Fruit fly (Drosophila melanogaster) whole organism, embryonic: ENCODE results near the gene CG9672.

Experiments used
- ATbp ChIP-seq: fragments of 200-800 bp; sonication (Bioruptor generic); optimal IDR thresholded peaks from 2 replicates; lab custom pipeline; 2017; ENCODE audit warnings: missing biosample characterization, mild to moderate bottlenecking, missing genetic modification characterization, missing genetic modification reagents
- Abd-B ChIP-seq: fragments of 200-800 bp; sonication (Bioruptor generic); optimal IDR thresholded peaks from 2 replicates; lab custom pipeline; 2018; ENCODE audit warnings: missing biosample characterization, mild to moderate bottlenecking, missing genetic modification characterization, moderate library complexity
- Atf3 ChIP-seq: fragments of 200-800 bp; sonication (Bioruptor generic); optimal IDR thresholded peaks from 3 replicates; lab custom pipeline; 2016; ENCODE audit warnings: missing biosample characterization, missing genetic modification characterization
- CG10147 ChIP-seq: fragments of 200-800 bp; sonication (Bioruptor generic); optimal IDR thresholded peaks from 2 replicates; lab custom pipeline; 2019; ENCODE audit warnings: missing biosample characterization, mild to moderate bottlenecking, missing genetic modification characterization, moderate library complexity
- CG10267 ChIP-seq: fragments of 200-800 bp; sonication (Bioruptor generic); optimal IDR thresholded peaks from 2 replicates; lab custom pipeline; 2018; ENCODE audit warnings: missing biosample characterization, mild to moderate bottlenecking, missing genetic modification characterization, moderate library complexity
- CG10462 ChIP-seq: fragments of 200-800 bp; sonication (Bioruptor generic); optimal IDR thresholded peaks from 2 replicates; lab custom pipeline; 2016; ENCODE audit warnings: missing biosample characterization, missing genetic modification characterization
- CG12659 ChIP-seq: fragments of 200-800 bp; sonication (Bioruptor generic); optimal IDR thresholded peaks from 3 replicates; lab custom pipeline; 2017; ENCODE audit warnings: mild to moderate bottlenecking, missing biosample characterization, missing genetic modification reagents, missing genetic modification characterization
- CG13775 ChIP-seq: fragments of 200-800 bp; sonication (Bioruptor generic); optimal IDR thresholded peaks from 3 replicates; lab custom pipeline; 2017; ENCODE audit warnings: missing biosample characterization, mild to moderate bottlenecking, missing genetic modification characterization
- CG14050 ChIP-seq: fragments of 200-800 bp; sonication (Bioruptor generic); IDR thresholded peaks from 3 replicates; pipeline ENCODE4 v1.3.6; 2022; ENCODE audit warnings: missing biosample characterization, missing genetic modification characterization
- CG17186 ChIP-seq: fragments of 200-800 bp; sonication (Bioruptor generic); optimal IDR thresholded peaks from 3 replicates; lab custom pipeline; 2017; ENCODE audit warnings: missing biosample characterization, missing genetic modification reagents, missing genetic modification characterization
- CG17612 ChIP-seq: fragments of 200-800 bp; sonication (Bioruptor generic); IDR thresholded peaks from 2 replicates; pipeline ENCODE4 v1.3.6; 2022; ENCODE audit warnings: missing biosample characterization, missing genetic modification characterization
- CG2199 ChIP-seq: fragments of 200-800 bp; sonication (Bioruptor generic); IDR thresholded peaks from 3 replicates; pipeline ENCODE4 v1.3.6; 2022; ENCODE audit warnings: missing biosample characterization, missing genetic modification characterization
- CG30431 ChIP-seq: fragments of 200-800 bp; sonication (Bioruptor generic); optimal IDR thresholded peaks from 2 replicates; lab custom pipeline; 2017; ENCODE audit warnings: missing biosample characterization, missing genetic modification characterization
- CG34422 ChIP-seq: fragments of 200-800 bp; sonication (Bioruptor generic); IDR thresholded peaks from 3 replicates; pipeline ENCODE4 v1.3.6; 2022; ENCODE audit warnings: missing biosample characterization, missing genetic modification characterization
- CG3838 ChIP-seq: fragments of 200-800 bp; sonication (Bioruptor generic); optimal IDR thresholded peaks from 3 replicates; lab custom pipeline; 2016; ENCODE audit warnings: missing biosample characterization, missing genetic modification characterization
- CG7786 ChIP-seq: fragments of 200-800 bp; sonication (Bioruptor generic); optimal IDR thresholded peaks from 2 replicates; lab custom pipeline; 2016; ENCODE audit warnings: missing biosample characterization, missing genetic modification characterization
- CG8924 ChIP-seq: fragments of 200-800 bp; optimal IDR thresholded peaks from 3 replicates; lab custom pipeline; 2019; ENCODE audit warnings: missing biosample characterization, mild to moderate bottlenecking, missing genetic modification characterization, moderate library complexity
- CG9215 ChIP-seq: fragments of 200-800 bp; sonication (Bioruptor generic); IDR thresholded peaks from 2 replicates; pipeline ENCODE4 v1.3.6; 2022; ENCODE audit warnings: missing biosample characterization, missing genetic modification characterization
- CG9727 ChIP-seq: fragments of 200-800 bp; sonication (Bioruptor generic); optimal IDR thresholded peaks from 3 replicates; lab custom pipeline; 2017; ENCODE audit warnings: missing biosample characterization, mild to moderate bottlenecking, missing genetic modification characterization
- CG9817 ChIP-seq: fragments of 200-800 bp; sonication (Bioruptor generic); optimal IDR thresholded peaks from 2 replicates; lab custom pipeline; 2018; ENCODE audit warnings: missing biosample characterization, mild to moderate bottlenecking, missing genetic modification characterization, moderate library complexity
- Dp ChIP-seq: fragments of 200-800 bp; sonication (Bioruptor generic); optimal IDR thresholded peaks from 2 replicates; lab custom pipeline; 2018; ENCODE audit warnings: missing biosample characterization, mild to moderate bottlenecking, missing genetic modification characterization, moderate library complexity
- Ets65A ChIP-seq: fragments of 200-800 bp; sonication (Bioruptor generic); peaks from one replicate; lab custom pipeline; 2016; ENCODE audit warnings: missing biosample characterization, missing genetic modification characterization
- HLH54F ChIP-seq: fragments of 200-800 bp; sonication (Bioruptor generic); optimal IDR thresholded peaks from 3 replicates; lab custom pipeline; 2016; ENCODE audit warnings: missing biosample characterization, missing genetic modification characterization
- Hr3 ChIP-seq: fragments of 200-800 bp; sonication (Bioruptor generic); optimal IDR thresholded peaks from 3 replicates; lab custom pipeline; 2016; ENCODE audit warnings: missing biosample characterization, missing genetic modification characterization
- Myb ChIP-seq: fragments of 200-800 bp; sonication (Bioruptor generic); optimal IDR thresholded peaks from 2 replicates; lab custom pipeline; 2016; ENCODE audit warnings: missing biosample characterization, missing genetic modification characterization
- Nf-YB ChIP-seq: fragments of 200-800 bp; sonication (Bioruptor generic); optimal IDR thresholded peaks from 3 replicates; lab custom pipeline; 2019; ENCODE audit warnings: missing biosample characterization, mild to moderate bottlenecking, missing genetic modification characterization, moderate library complexity
- Nf-YC ChIP-seq: fragments of 200-800 bp; optimal IDR thresholded peaks from 3 replicates; lab custom pipeline; 2019; ENCODE audit warnings: missing biosample characterization, mild to moderate bottlenecking, missing genetic modification characterization, moderate library complexity
- Opbp ChIP-seq: fragments of 200-800 bp; sonication (Bioruptor generic); IDR thresholded peaks from 3 replicates; pipeline ENCODE4 v1.3.6; 2022; ENCODE audit warnings: missing biosample characterization, missing genetic modification characterization; ENCODE audit not compliant: partially characterized antibody
- Optix ChIP-seq: fragments of 200-800 bp; sonication (Bioruptor generic); IDR thresholded peaks from 3 replicates; pipeline ENCODE4 v1.3.6; 2022; ENCODE audit warnings: missing biosample characterization, missing genetic modification characterization
- Sin3A ChIP-seq: fragments of >200 bp; optimal IDR thresholded peaks from 2 replicates; lab custom pipeline; 2018
- Sry-δ ChIP-seq: fragments of 200-800 bp; sonication (Bioruptor generic); optimal IDR thresholded peaks from 2 replicates; lab custom pipeline; 2016; ENCODE audit warnings: missing biosample characterization, missing genetic modification characterization
- Ssrp ChIP-seq: fragments of 200-800 bp; sonication (Bioruptor generic); optimal IDR thresholded peaks from 2 replicates; lab custom pipeline; 2018; ENCODE audit warnings: missing biosample characterization, mild to moderate bottlenecking, missing genetic modification characterization, moderate library complexity
- Tbp ChIP-seq: fragments of >200 bp; optimal IDR thresholded peaks from 2 replicates; lab custom pipeline; 2018; ENCODE audit warnings: missing biosample characterization, missing genetic modification characterization
- Xbp1 ChIP-seq: fragments of 200-800 bp; sonication (Bioruptor generic); optimal IDR thresholded peaks from 3 replicates; lab custom pipeline; 2016; ENCODE audit warnings: missing biosample characterization, mild to moderate bottlenecking, missing genetic modification characterization
- bcd ChIP-seq: fragments of 200-800 bp; sonication (Bioruptor generic); optimal IDR thresholded peaks from 2 replicates; lab custom pipeline; 2017; ENCODE audit warnings: missing biosample characterization, mild to moderate bottlenecking, missing genetic modification characterization
- chm ChIP-seq: fragments of 200-800 bp; sonication (Bioruptor generic); IDR thresholded peaks from 2 replicates; pipeline ENCODE4 v1.3.6; 2022; ENCODE audit warnings: missing biosample characterization, missing genetic modification characterization
- gsb-n ChIP-seq: fragments of 200-800 bp; sonication (Bioruptor generic); optimal IDR thresholded peaks from 3 replicates; lab custom pipeline; 2018; ENCODE audit warnings: missing biosample characterization, mild to moderate bottlenecking, missing genetic modification characterization
- ham ChIP-seq: fragments of 200-800 bp; sonication (Bioruptor generic); IDR thresholded peaks from 2 replicates; pipeline ENCODE4 v1.3.6; 2022; ENCODE audit warnings: missing biosample characterization, missing genetic modification characterization
- ind ChIP-seq: fragments of 200-800 bp; sonication (Bioruptor generic); optimal IDR thresholded peaks from 3 replicates; lab custom pipeline; 2016; ENCODE audit warnings: missing biosample characterization, missing genetic modification characterization
- lmd ChIP-seq: fragments of 200-800 bp; sonication (Bioruptor generic); IDR thresholded peaks from 2 replicates; pipeline ENCODE4 v1.3.6; 2022; ENCODE audit warnings: missing biosample characterization, missing genetic modification characterization
- lov ChIP-seq, 2 experiments: fragments of 200-800 bp in 1 of 2; fragments of >200 bp in 1 of 2; sonication (Bioruptor generic) in 1 of 2; IDR thresholded peaks in 1 of 2; optimal IDR thresholded peaks in 1 of 2; 2 replicates in 1 of 2; 3 replicates in 1 of 2; pipeline versions ENCODE4 v1.3.6 to Lab custom; 2017 to 2022; ENCODE audit warnings: missing biosample characterization in 1 of 2, missing genetic modification characterization in 1 of 2
- mam ChIP-seq: fragments of 200-800 bp; sonication (Bioruptor generic); optimal IDR thresholded peaks from 3 replicates; lab custom pipeline; 2016; ENCODE audit warnings: missing biosample characterization, missing genetic modification characterization
- nmo ChIP-seq: fragments of 200-800 bp; sonication (Bioruptor generic); optimal IDR thresholded peaks from 2 replicates; lab custom pipeline; 2018; ENCODE audit warnings: missing biosample characterization, mild to moderate bottlenecking, missing genetic modification characterization, moderate library complexity
- pzg ChIP-seq: fragments of 200-800 bp; sonication (Bioruptor generic); optimal IDR thresholded peaks from 3 replicates; lab custom pipeline; 2018; ENCODE audit warnings: missing biosample characterization, mild to moderate bottlenecking, missing genetic modification characterization, moderate library complexity
- ranshi ChIP-seq: fragments of 200-800 bp; sonication (Bioruptor generic); IDR thresholded peaks from 2 replicates; pipeline ENCODE4 v1.3.6; 2022; ENCODE audit warnings: missing biosample characterization, missing genetic modification characterization
- sens ChIP-seq: fragments of 200-800 bp; sonication (Bioruptor generic); peaks from one replicate; lab custom pipeline; 2016; ENCODE audit warnings: missing biosample characterization, missing genetic modification characterization
- ssp ChIP-seq: fragments of 200-800 bp; sonication (Bioruptor generic); IDR thresholded peaks from 2 replicates; pipeline ENCODE4 v1.3.6; 2022; ENCODE audit warnings: missing biosample characterization, missing genetic modification characterization
- stwl ChIP-seq: fragments of 200-800 bp; sonication (Bioruptor generic); optimal IDR thresholded peaks from 3 replicates; lab custom pipeline; 2018; ENCODE audit warnings: missing biosample characterization, mild to moderate bottlenecking, missing genetic modification characterization, moderate library complexity
- tgo ChIP-seq: fragments of 200-800 bp; sonication (Bioruptor generic); IDR thresholded peaks from 3 replicates; pipeline ENCODE4 v1.3.6; 2022; ENCODE audit warnings: missing biosample characterization, missing genetic modification characterization
- tna ChIP-seq: fragments of 200-800 bp; sonication (Bioruptor generic); IDR thresholded peaks from 2 replicates; pipeline ENCODE4 v1.3.6; 2022; ENCODE audit warnings: missing biosample characterization, missing genetic modification characterization; ENCODE audit not compliant: partially characterized antibody
- yki ChIP-seq: fragments of >200 bp; optimal IDR thresholded peaks from 3 replicates; lab custom pipeline; 2018

The CG9672 gene

DNA sequence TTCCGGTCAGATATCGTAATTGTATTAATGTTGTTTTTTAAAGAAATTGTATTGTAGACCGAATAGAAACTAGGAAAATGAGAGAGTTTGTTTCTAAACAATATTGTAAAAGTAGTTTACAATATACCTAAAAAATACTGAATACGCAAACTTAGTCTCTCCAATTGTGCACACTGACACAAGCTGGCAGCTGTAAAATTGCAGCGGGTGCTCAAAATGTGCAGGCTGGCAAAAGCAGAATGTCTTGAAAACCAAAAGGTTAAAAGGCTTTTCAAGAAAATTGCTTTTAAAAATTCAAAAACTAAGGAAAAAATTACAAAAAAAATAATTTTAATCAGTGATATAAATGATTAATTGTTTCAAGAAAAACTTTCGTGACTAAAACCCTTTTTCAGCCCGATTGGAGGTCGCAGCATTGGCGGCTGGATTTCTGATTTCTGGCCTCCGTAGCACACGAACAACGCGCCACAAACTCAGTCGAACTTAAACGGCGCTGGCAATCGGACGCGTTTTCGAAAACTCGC, 11.0 kb downstream of the CG9672 start, which contains the start of gene CG4678 (continued):
- TF ChIP-seq CG30431 (GFP tag; lab: Kevin White, UChicago) (no peak), sens (GFP tag; lab: Kevin White, UChicago) (peak; percentile 73), Optix (GFP tag; lab: Robert Waterston, UW) (no peak), Nf-YC (no peak), CG17612 (GFP tag; lab: Robert Waterston, UW) (no peak), Abd-B (GFP tag; lab: Kevin White, UChicago) (peak; percentile 44), Sry-δ (GFP tag; lab: Kevin White, UChicago) (peak; percentile 9), gsb-n (no peak), CG10267 (no peak), Myb (GFP tag; lab: Kevin White, UChicago) (peak; percentile 52), Opbp (GFP tag; lab: Robert Waterston, UW) (peak; percentile 52; the same call in 2 of the 3 replicates), ATbp (GFP tag; lab: Kevin White, UChicago) (no peak), CG14050 (GFP tag; lab: Robert Waterston, UW) (no peak), CG10462 (GFP tag; lab: Kevin White, UChicago) (no peak), ssp (GFP tag; lab: Robert Waterston, UW) (peak; percentile 31; the same call in 1 of the 2 replicates), HLH54F (GFP tag; lab: Kevin White, UChicago) (no peak), ham (GFP tag; lab: Robert Waterston, UW) (no peak), mam (GFP tag; lab: Kevin White, UChicago) (peak; percentile 1)

DNA sequence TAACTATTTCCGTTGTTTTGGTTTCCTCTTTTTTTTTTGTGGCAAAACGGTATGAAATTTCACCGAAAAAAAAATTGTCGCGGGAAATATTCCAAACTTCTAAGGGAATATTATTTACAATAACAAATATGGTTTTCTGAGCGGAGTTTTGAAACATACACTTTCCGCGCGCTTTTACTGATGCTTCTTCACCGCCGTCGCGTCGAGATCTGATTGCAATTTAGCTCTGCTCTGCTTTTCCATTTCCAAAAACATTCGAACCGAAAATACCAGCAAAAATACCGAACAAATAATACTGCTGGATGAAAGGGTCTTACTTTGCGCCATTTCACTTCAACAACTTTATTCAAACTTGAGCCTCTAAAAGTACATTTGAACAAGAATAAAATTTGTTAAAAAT, 11.7 kb downstream of the CG9672 start, which contains the start of gene Septin4:
TSS of gene Septin4 (minus strand) at position 215 of the 400 bp plus-strand sequence.
- TF ChIP-seq Ets65A (peak; percentile 56), CG9727 (GFP tag; lab: Kevin White, UChicago) (no peak), bcd (GFP tag; lab: Kevin White, UChicago) (no peak), CG10147 (GFP tag; lab: Kevin White, UChicago) (no peak), Ssrp (no peak), Atf3 (GFP tag; lab: Kevin White, UChicago) (no peak), ranshi (GFP tag; lab: Robert Waterston, UW) (no peak), CG2199 (no peak), Dp (GFP tag; lab: Kevin White, UChicago) (peak; percentile 65), chm (GFP tag; lab: Robert Waterston, UW) (peak; percentile 48; the same call in 1 of the 2 replicates), nmo (no peak), sens (GFP tag; lab: Kevin White, UChicago) (peak; percentile 19), Xbp1 (GFP tag; lab: Kevin White, UChicago) (no peak), CG7786 (GFP tag; lab: Kevin White, UChicago) (no peak), CG17186 (GFP tag; lab: Kevin White, UChicago) (no peak), CG9215 (GFP tag; lab: Robert Waterston, UW) (no peak), Nf-YB (no peak), pzg (GFP tag; lab: Kevin White, UChicago) (peak; percentile 36), CG3838 (no peak), tna (GFP tag; lab: Robert Waterston, UW) (no peak), stwl (tag; lab: Kevin White, UChicago) (peak; percentile 14), Hr3 (no peak), CG8924 (tag; lab: Kevin White, UChicago) (peak; percentile 21), Sin3A (lab: Kevin White, UChicago) (no peak), yki (lab: Kevin White, UChicago) (no peak), CG13775 (GFP tag; lab: Kevin White, UChicago) (no peak), lov (optimal IDR thresholded peaks at IDR 0.05; lab: Kevin White, UChicago) (no peak), lov (GFP tag; IDR thresholded peaks at IDR 0.05; lab: Robert Waterston, UW) (no peak), CG12659 (GFP tag; lab: Kevin White, UChicago) (peak; percentile 16), Tbp (GFP tag; lab: Kevin White, UChicago) (no peak), lmd (GFP tag; lab: Robert Waterston, UW) (no peak), CG34422 (GFP tag; lab: Robert Waterston, UW) (no peak), CG9817 (no peak), ind (no peak), ssp (GFP tag; lab: Robert Waterston, UW) (no peak), tgo (no peak)
